Fruit fly (Drosophila melanogaster) whole organism, wandering third instar larva: ENCODE measurements around the gene Pi4KIIalpha.

Source experiments
- Abd-B ChIP-seq: fragments of >200 bp; optimal IDR thresholded peaks from 2 replicates; lab custom pipeline; 2017; ENCODE audit warnings: missing biosample characterization, missing genetic modification characterization
- CG9705 ChIP-seq: fragments of 200-800 bp; sonication (Bioruptor generic); optimal IDR thresholded peaks from 2 replicates; lab custom pipeline; 2018; ENCODE audit warnings: missing biosample characterization, mild to moderate bottlenecking, missing genetic modification characterization
- CrebA ChIP-seq: fragments of 200-800 bp; sonication (Bioruptor generic); optimal IDR thresholded peaks from 2 replicates; lab custom pipeline; 2016; ENCODE audit warnings: missing biosample characterization, mild to moderate bottlenecking, missing genetic modification characterization, borderline replicate concordance
- Dfd ChIP-seq: fragments of >200 bp; optimal IDR thresholded peaks from 2 replicates; lab custom pipeline; 2017; ENCODE audit warnings: missing biosample characterization, missing genetic modification characterization
- Dif ChIP-seq: fragments of 200-275, 200-300 bp; sonication (Bioruptor generic); optimal IDR thresholded peaks from 2 replicates; lab custom pipeline; 2018; ENCODE audit warnings: missing biosample characterization, missing genetic modification characterization; ENCODE audit not compliant: partially characterized antibody
- HLH106 ChIP-seq: fragments of 200-800 bp; optimal IDR thresholded peaks from 3 replicates; lab custom pipeline; 2019; ENCODE audit warnings: missing biosample characterization, mild to moderate bottlenecking, missing genetic modification characterization, moderate library complexity
- Hnf4 ChIP-seq: fragments of 200-800 bp; sonication (Bioruptor generic); optimal IDR thresholded peaks from 2 replicates; lab custom pipeline; 2016; ENCODE audit warnings: missing biosample characterization, mild to moderate bottlenecking, missing genetic modification characterization
- Hr83 ChIP-seq: fragments of 200-300 bp; sonication (Bioruptor generic); optimal IDR thresholded peaks from 2 replicates; lab custom pipeline; 2016; ENCODE audit warnings: missing biosample characterization, mild to moderate bottlenecking, missing genetic modification characterization, moderate library complexity; ENCODE audit not compliant: poor library complexity, severe bottlenecking
- Jra ChIP-seq: sonication (Bioruptor generic); optimal IDR thresholded peaks from 2 replicates; lab custom pipeline; 2016; ENCODE audit warnings: missing biosample characterization, missing genetic modification characterization
- Mio ChIP-seq: sonication (Bioruptor generic); optimal IDR thresholded peaks from 2 replicates; lab custom pipeline; 2016; ENCODE audit warnings: missing biosample characterization, missing genetic modification characterization
- Myc ChIP-seq: fragments of >200 bp; optimal IDR thresholded peaks from 2 replicates; lab custom pipeline; 2017
- N ChIP-seq: fragments of >200 bp; optimal IDR thresholded peaks from 2 replicates; lab custom pipeline; 2018; ENCODE audit warnings: missing biosample characterization, missing external identifiers, missing genetic modification characterization
- OdsH ChIP-seq: fragments of 200-800 bp; sonication (Bioruptor generic); optimal IDR thresholded peaks from 2 replicates; lab custom pipeline; 2016; ENCODE audit warnings: missing biosample characterization, mild to moderate bottlenecking, missing genetic modification characterization
- Rel ChIP-seq, 2 experiments: fragments of 200-800 bp; sonication (Bioruptor generic) in 1 of 2; optimal IDR thresholded peaks; 2 replicates in 1 of 2; 3 replicates in 1 of 2; lab custom pipeline; 2016 to 2019; ENCODE audit warnings: mild to moderate bottlenecking in 2 of 2, missing biosample characterization in 2 of 2, missing genetic modification characterization in 2 of 2, moderate library complexity in 1 of 2
- Vsx2 ChIP-seq: fragments of 200-300, 225-300 bp; sonication (Bioruptor generic); optimal IDR thresholded peaks from 2 replicates; lab custom pipeline; 2018; ENCODE audit warnings: missing biosample characterization, missing genetic modification characterization; ENCODE audit not compliant: partially characterized antibody
- br ChIP-seq: fragments of 200-800 bp; sonication (Bioruptor generic); optimal IDR thresholded peaks from 2 replicates; lab custom pipeline; 2016; ENCODE audit warnings: missing biosample characterization, missing genetic modification characterization
- dl ChIP-seq, 2 experiments: fragments of 175-275, 200-275 bp in 1 of 2; fragments of 200-275 bp in 1 of 2; sonication (Bioruptor generic); optimal IDR thresholded peaks; lab custom pipeline; 2018; ENCODE audit warnings: mild to moderate bottlenecking in 2 of 2, missing biosample characterization in 2 of 2, missing genetic modification characterization in 2 of 2, moderate library complexity in 2 of 2; ENCODE audit not compliant: partially characterized antibody in 2 of 2, insufficient read depth in 1 of 2
- dmrt93B ChIP-seq: fragments of 200-800 bp; sonication (Bioruptor generic); optimal IDR thresholded peaks from 2 replicates; lab custom pipeline; 2018; ENCODE audit warnings: missing biosample characterization, mild to moderate bottlenecking, missing genetic modification characterization
- dsf ChIP-seq: sonication (Bioruptor generic); optimal IDR thresholded peaks from 2 replicates; lab custom pipeline; 2016; ENCODE audit warnings: missing biosample characterization, missing genetic modification characterization, borderline replicate concordance
- ey ChIP-seq: fragments of 200-800 bp; sonication (Bioruptor generic); optimal IDR thresholded peaks from 2 replicates; lab custom pipeline; 2016; ENCODE audit warnings: missing biosample characterization, missing genetic modification characterization
- foxo ChIP-seq, 2 experiments: fragments of 200-800 bp; sonication (Bioruptor generic); optimal IDR thresholded peaks; 2 replicates in 1 of 2; 3 replicates in 1 of 2; lab custom pipeline; 2016 to 2017; ENCODE audit warnings: missing biosample characterization in 2 of 2, missing genetic modification characterization in 2 of 2
- fru ChIP-seq: fragments of 200-800 bp; sonication (Bioruptor generic); optimal IDR thresholded peaks from 3 replicates; lab custom pipeline; 2016; ENCODE audit warnings: missing biosample characterization, mild to moderate bottlenecking, missing genetic modification characterization
- h ChIP-seq: fragments of 200-800 bp; sonication (Bioruptor generic); optimal IDR thresholded peaks from 3 replicates; lab custom pipeline; 2016; ENCODE audit warnings: missing biosample characterization, mild to moderate bottlenecking, missing genetic modification characterization
- jim ChIP-seq: fragments of 175-275, 200-325 bp; sonication (Bioruptor generic); optimal IDR thresholded peaks from 2 replicates; lab custom pipeline; 2016; ENCODE audit warnings: missing biosample characterization, mild to moderate bottlenecking, missing genetic modification characterization
- lola ChIP-seq: fragments of >200 bp; optimal IDR thresholded peaks from 2 replicates; lab custom pipeline; 2017; ENCODE audit warnings: missing biosample characterization, missing genetic modification characterization
- psq ChIP-seq: fragments of 200-800 bp; sonication (Bioruptor generic); optimal IDR thresholded peaks from 3 replicates; lab custom pipeline; 2017; ENCODE audit warnings: missing biosample characterization, mild to moderate bottlenecking, missing genetic modification characterization, moderate library complexity
- rgr ChIP-seq: fragments of 200-800 bp; sonication (Bioruptor generic); optimal IDR thresholded peaks from 3 replicates; lab custom pipeline; 2016; ENCODE audit warnings: missing biosample characterization, mild to moderate bottlenecking, missing genetic modification characterization
- tai ChIP-seq: sonication (Bioruptor generic); optimal IDR thresholded peaks from 2 replicates; lab custom pipeline; 2016; ENCODE audit warnings: missing biosample characterization, missing genetic modification characterization
- woc ChIP-seq: sonication (Bioruptor generic); optimal IDR thresholded peaks from 2 replicates; lab custom pipeline; 2016; ENCODE audit warnings: missing biosample characterization, mild to moderate bottlenecking, missing genetic modification characterization

Pi4KIIalpha gene

dm6 chr3R:5520566-5520965, 42.9 kb downstream of the Pi4KIIalpha start:
- TF ChIP-seq Hr83 (no peak), lola (GFP tag; lab: Kevin White, UChicago) (no peak), OdsH (GFP tag; lab: Kevin White, UChicago) (no peak), N (no peak), h (GFP tag; lab: Kevin White, UChicago) (no peak), Jra (GFP tag; lab: Kevin White, UChicago) (no peak), Myc (lab: Kevin White, UChicago) (no peak), Rel (GFP tag; optimal IDR thresholded peaks at IDR 0.05; lab: Kevin White, UChicago) (no peak), Rel (tag; optimal IDR thresholded peaks at IDR 0.05; lab: Kevin White, UChicago) (no peak), tai (GFP tag; lab: Kevin White, UChicago) (no peak), Mio (no peak), dsf (GFP tag; lab: Kevin White, UChicago) (no peak), HLH106 (tag; lab: Kevin White, UChicago) (no peak), psq (GFP tag; lab: Kevin White, UChicago) (no peak), rgr (GFP tag; lab: Kevin White, UChicago) (no peak), dl (GFP tag; optimal IDR thresholded peaks at IDR 0.05; lab: Kevin White, UChicago; ENCODE audit: insufficient read depth in 1 of 2, partially characterized antibody in 2 of 2) (no peak), Dfd (GFP tag; lab: Kevin White, UChicago) (no peak)
- TF ChIP-seq, all 38 proteins: peak for 0

dm6 chr3R:5519789-5520188, 43.7 kb downstream of the Pi4KIIalpha start:
- no peak for TF ChIP-seq jim (GFP tag; lab: Kevin White, UChicago)
- TF ChIP-seq lola (GFP tag; lab: Kevin White, UChicago) = no peak
- no peak for TF ChIP-seq fru (GFP tag; lab: Kevin White, UChicago)
- TF ChIP-seq Rel (GFP tag; optimal IDR thresholded peaks at IDR 0.05; lab: Kevin White, UChicago) = no peak
- TF ChIP-seq Rel (tag; optimal IDR thresholded peaks at IDR 0.05; lab: Kevin White, UChicago) = peak; percentile 67
- no peak for TF ChIP-seq CrebA (GFP tag; lab: Kevin White, UChicago)
- TF ChIP-seq CG9705 = no peak
- TF ChIP-seq Abd-B (GFP tag; lab: Kevin White, UChicago) = no peak
- TF ChIP-seq dsf (GFP tag; lab: Kevin White, UChicago) = no peak
- no peak for TF ChIP-seq br

DNA sequence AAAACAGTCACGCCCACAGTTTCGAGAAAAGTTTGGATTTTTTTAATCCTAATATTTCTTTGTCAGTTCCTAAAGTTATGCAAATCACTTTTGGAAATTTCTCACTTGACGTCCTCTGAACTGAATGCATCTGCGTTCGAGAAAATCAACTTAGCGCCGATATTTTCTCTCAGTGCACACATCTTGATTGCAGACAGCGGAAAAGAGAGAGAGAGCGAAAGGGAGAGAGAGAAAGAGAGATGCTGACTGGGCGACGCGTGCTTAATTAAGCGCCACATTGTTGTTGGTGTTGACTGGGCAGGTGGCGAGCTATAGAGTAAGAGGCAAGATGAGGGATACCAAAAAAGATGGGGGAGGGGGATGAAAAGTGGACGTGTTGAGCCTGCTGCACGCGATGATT, 44.8 kb downstream of the Pi4KIIalpha start:
- peak; percentile 35 for TF ChIP-seq h (GFP tag; lab: Kevin White, UChicago)
- TF ChIP-seq HLH106 (tag; lab: Kevin White, UChicago) = peak; percentile 48
- TF ChIP-seq dmrt93B = peak; percentile 8
- TF ChIP-seq dsf (GFP tag; lab: Kevin White, UChicago) = no peak
- TF ChIP-seq foxo (GFP tag; optimal IDR thresholded peaks at IDR 0.05; lab: Kevin White, UChicago) = peak in 1 of 2 experiments; percentile 62
- TF ChIP-seq psq (GFP tag; lab: Kevin White, UChicago) = peak; percentile 30
- TF ChIP-seq Hnf4 (GFP tag; lab: Kevin White, UChicago) = no peak
- TF ChIP-seq rgr (GFP tag; lab: Kevin White, UChicago) = peak; percentile 37
- TF ChIP-seq woc (GFP tag; lab: Kevin White, UChicago) = peak; percentile 60
- TF ChIP-seq ey = peak; percentile 40
- TF ChIP-seq br = peak; percentile 24
- TF ChIP-seq CG9705 = no peak
- TF ChIP-seq fru (GFP tag; lab: Kevin White, UChicago) = peak; percentile 55
- peak; percentile 39 for TF ChIP-seq OdsH (GFP tag; lab: Kevin White, UChicago)
- TF ChIP-seq dl (GFP tag; optimal IDR thresholded peaks at IDR 0.05; lab: Kevin White, UChicago; ENCODE audit: insufficient read depth in 1 of 2, partially characterized antibody in 2 of 2) = no peak

- TF ChIP-seq Vsx2 = peak; percentile 71
- no peak for TF ChIP-seq tai (GFP tag; lab: Kevin White, UChicago)
- peak; percentile 44 for TF ChIP-seq Dif
These were observed 45.6 kb downstream of the Pi4KIIalpha start for dm6 chr3R:5517876-5518211.
